Fruit fly (Drosophila melanogaster) whole organism, embryonic: ENCODE data around the gene Shmt.

Experiments
- ATbp ChIP-seq: fragments of 200-800 bp; sonication (Bioruptor generic); optimal IDR thresholded peaks from 2 replicates; lab custom pipeline; 2017; ENCODE audit warnings: missing biosample characterization, mild to moderate bottlenecking, missing genetic modification characterization, missing genetic modification reagents
- Abd-B ChIP-seq: fragments of 200-800 bp; sonication (Bioruptor generic); optimal IDR thresholded peaks from 2 replicates; lab custom pipeline; 2018; ENCODE audit warnings: missing biosample characterization, mild to moderate bottlenecking, missing genetic modification characterization, moderate library complexity
- Asciz ChIP-seq: fragments of 200-800 bp; sonication (Bioruptor generic); optimal IDR thresholded peaks from 2 replicates; lab custom pipeline; 2017; ENCODE audit warnings: missing biosample characterization, mild to moderate bottlenecking, missing genetic modification characterization, missing genetic modification reagents
- Atf3 ChIP-seq: fragments of 200-800 bp; sonication (Bioruptor generic); optimal IDR thresholded peaks from 3 replicates; lab custom pipeline; 2016; ENCODE audit warnings: missing biosample characterization, missing genetic modification characterization
- Atf6 ChIP-seq: fragments of 200-800 bp; sonication (Bioruptor generic); IDR thresholded peaks from 2 replicates; pipeline ENCODE4 v1.3.6; 2022; ENCODE audit warnings: missing biosample characterization, missing genetic modification characterization
- CG10366 ChIP-seq: fragments of 200-800 bp; sonication (Bioruptor generic); IDR thresholded peaks from 2 replicates; pipeline ENCODE4 v1.3.6; 2022; ENCODE audit warnings: missing biosample characterization, missing genetic modification characterization
- CG10654 ChIP-seq: fragments of 200-800 bp; sonication (Bioruptor generic); optimal IDR thresholded peaks from 2 replicates; lab custom pipeline; 2016; ENCODE audit warnings: missing biosample characterization, missing genetic modification characterization
- CG11560 ChIP-seq: fragments of 200-800 bp; sonication (Bioruptor generic); IDR thresholded peaks from 3 replicates; pipeline ENCODE4 v1.3.6; 2022; ENCODE audit warnings: missing biosample characterization, missing genetic modification characterization
- CG11695 ChIP-seq: fragments of 200-800 bp; sonication (Bioruptor generic); IDR thresholded peaks from 3 replicates; pipeline ENCODE4 v1.3.6; 2022; ENCODE audit warnings: missing biosample characterization, missing genetic modification characterization
- CG13424 ChIP-seq: fragments of 200-800 bp; sonication (Bioruptor generic); optimal IDR thresholded peaks from 2 replicates; lab custom pipeline; 2019; ENCODE audit warnings: missing biosample characterization, mild to moderate bottlenecking, missing genetic modification characterization, moderate library complexity
- CG1792 ChIP-seq: fragments of 200-800 bp; sonication (Bioruptor generic); optimal IDR thresholded peaks from 2 replicates; lab custom pipeline; 2016; ENCODE audit warnings: missing biosample characterization, missing genetic modification characterization
- CG2120 ChIP-seq: fragments of 200-800 bp; sonication (Bioruptor generic); optimal IDR thresholded peaks from 3 replicates; lab custom pipeline; 2016; ENCODE audit warnings: missing biosample characterization, missing genetic modification characterization
- CG2202 ChIP-seq: fragments of 200-800 bp; sonication (Bioruptor generic); optimal IDR thresholded peaks from 2 replicates; lab custom pipeline; 2018; ENCODE audit warnings: missing biosample characterization, mild to moderate bottlenecking, missing genetic modification characterization
- CG34376 ChIP-seq: fragments of 200-800 bp; sonication (Bioruptor generic); optimal IDR thresholded peaks from 2 replicates; lab custom pipeline; 2018; ENCODE audit warnings: missing biosample characterization, mild to moderate bottlenecking, missing genetic modification characterization
- CG4360 ChIP-seq: fragments of 200-800 bp; sonication (Bioruptor generic); IDR thresholded peaks from 2 replicates; pipeline ENCODE4 v1.3.6; 2022; ENCODE audit warnings: missing biosample characterization, missing genetic modification characterization
- CG6272 ChIP-seq: fragments of 200-800 bp; sonication (Bioruptor generic); IDR thresholded peaks from 2 replicates; pipeline ENCODE4 v1.3.6; 2022; ENCODE audit warnings: missing biosample characterization, missing genetic modification characterization
- CG6689 ChIP-seq: fragments of 200-800 bp; sonication (Bioruptor generic); IDR thresholded peaks from 2 replicates; pipeline ENCODE4 v1.3.6; 2022; ENCODE audit warnings: missing biosample characterization, missing genetic modification characterization
- CG7786 ChIP-seq: fragments of 200-800 bp; sonication (Bioruptor generic); optimal IDR thresholded peaks from 2 replicates; lab custom pipeline; 2016; ENCODE audit warnings: missing biosample characterization, missing genetic modification characterization
- CG7839 ChIP-seq: fragments of 200-800 bp; sonication (Bioruptor generic); optimal IDR thresholded peaks from 3 replicates; lab custom pipeline; 2018; ENCODE audit warnings: missing biosample characterization, mild to moderate bottlenecking, missing genetic modification characterization, moderate library complexity
- CG8388 ChIP-seq: fragments of 200-800 bp; sonication (Bioruptor generic); optimal IDR thresholded peaks from 2 replicates; lab custom pipeline; 2019; ENCODE audit warnings: missing biosample characterization, mild to moderate bottlenecking, missing genetic modification characterization, moderate library complexity
- CG8478 ChIP-seq: fragments of >200 bp; optimal IDR thresholded peaks from 2 replicates; lab custom pipeline; 2018
- CTCF ChIP-seq: fragments of 200-800 bp; sonication (Bioruptor generic); optimal IDR thresholded peaks from 2 replicates; lab custom pipeline; 2017; ENCODE audit warnings: missing biosample characterization, mild to moderate bottlenecking, missing genetic modification characterization, moderate library complexity
- CrebB ChIP-seq: fragments of 200-800 bp; sonication (Bioruptor generic); optimal IDR thresholded peaks from 3 replicates; lab custom pipeline; 2018; ENCODE audit warnings: missing biosample characterization, mild to moderate bottlenecking, missing genetic modification characterization
- Dek ChIP-seq: fragments of 200-800 bp; sonication (Bioruptor generic); optimal IDR thresholded peaks from 3 replicates; lab custom pipeline; 2019; ENCODE audit warnings: missing biosample characterization, mild to moderate bottlenecking, missing genetic modification characterization, moderate library complexity
- E2f2 ChIP-seq: fragments of 200-800 bp; sonication (Bioruptor generic); IDR thresholded peaks from 2 replicates; pipeline ENCODE4 v1.3.6; 2022; ENCODE audit warnings: missing biosample characterization, missing genetic modification characterization
- Elba2 ChIP-seq: fragments of 200-800 bp; sonication (Bioruptor generic); optimal IDR thresholded peaks from 3 replicates; lab custom pipeline; 2016; ENCODE audit warnings: missing biosample characterization, missing genetic modification characterization
- Gsc ChIP-seq: fragments of 200-800 bp; sonication (Bioruptor generic); IDR thresholded peaks from 2 replicates; pipeline ENCODE4 v1.3.6; 2022; ENCODE audit warnings: missing biosample characterization, missing genetic modification characterization
- Gug ChIP-seq: fragments of 200-800 bp; sonication (Bioruptor generic); IDR thresholded peaks from 4 replicates; pipeline ENCODE4 v1.3.6; 2022; ENCODE audit warnings: missing biosample characterization, missing genetic modification characterization
- H15 ChIP-seq: fragments of 200-800 bp; sonication (Bioruptor generic); IDR thresholded peaks from 3 replicates; pipeline ENCODE4 v1.3.6; 2022; ENCODE audit warnings: missing biosample characterization, missing genetic modification characterization
- HLH3B ChIP-seq: fragments of 200-800 bp; sonication (Bioruptor generic); IDR thresholded peaks from 2 replicates; pipeline ENCODE4 v1.3.6; 2022; ENCODE audit warnings: missing biosample characterization, missing genetic modification characterization
- HmgZ ChIP-seq: fragments of 200-800 bp; sonication (Bioruptor generic); optimal IDR thresholded peaks from 2 replicates; lab custom pipeline; 2018; ENCODE audit warnings: missing biosample characterization, mild to moderate bottlenecking, missing genetic modification characterization
- Hr51 ChIP-seq, 2 experiments: fragments of 200-800 bp; sonication (Bioruptor generic); optimal IDR thresholded peaks; 2 replicates in 1 of 2; 3 replicates in 1 of 2; lab custom pipeline; 2016 to 2018; ENCODE audit warnings: missing biosample characterization in 2 of 2, missing genetic modification characterization in 2 of 2, mild to moderate bottlenecking in 1 of 2, moderate library complexity in 1 of 2
- Hsf ChIP-seq: fragments of 200-800 bp; sonication (Bioruptor generic); optimal IDR thresholded peaks from 3 replicates; lab custom pipeline; 2016; ENCODE audit warnings: missing biosample characterization, missing genetic modification characterization
- MESR4 ChIP-seq: fragments of 200-800 bp; sonication (Bioruptor generic); optimal IDR thresholded peaks from 2 replicates; lab custom pipeline; 2018; ENCODE audit warnings: missing biosample characterization, mild to moderate bottlenecking, missing genetic modification characterization, moderate library complexity
- TFAM ChIP-seq: fragments of 200-800 bp; sonication (Bioruptor generic); optimal IDR thresholded peaks from 2 replicates; lab custom pipeline; 2017; ENCODE audit warnings: missing biosample characterization, missing genetic modification characterization, inconsistent platforms
- ase ChIP-seq: fragments of 200-800 bp; sonication (Bioruptor generic); IDR thresholded peaks from 3 replicates; pipeline ENCODE4 v1.3.6; 2022; ENCODE audit warnings: missing biosample characterization, missing genetic modification characterization
- bcd ChIP-seq: fragments of 200-800 bp; sonication (Bioruptor generic); optimal IDR thresholded peaks from 2 replicates; lab custom pipeline; 2017; ENCODE audit warnings: missing biosample characterization, mild to moderate bottlenecking, missing genetic modification characterization
- dati ChIP-seq: fragments of 200-800 bp; sonication (Bioruptor generic); IDR thresholded peaks from 2 replicates; pipeline ENCODE4 v1.3.6; 2022; ENCODE audit warnings: missing biosample characterization, missing genetic modification characterization
- gcm2 ChIP-seq: fragments of 200-800 bp; sonication (Bioruptor generic); optimal IDR thresholded peaks from 2 replicates; lab custom pipeline; 2016; ENCODE audit warnings: missing biosample characterization, missing genetic modification characterization
- gro ChIP-seq: fragments of 200-800 bp; sonication (Bioruptor generic); optimal IDR thresholded peaks from 2 replicates; lab custom pipeline; 2016; ENCODE audit warnings: missing biosample characterization, missing genetic modification characterization
- her ChIP-seq: fragments of 200-800 bp; sonication (Bioruptor generic); optimal IDR thresholded peaks from 2 replicates; lab custom pipeline; 2016; ENCODE audit warnings: missing biosample characterization, missing genetic modification characterization
- ind ChIP-seq: fragments of 200-800 bp; sonication (Bioruptor generic); optimal IDR thresholded peaks from 3 replicates; lab custom pipeline; 2016; ENCODE audit warnings: missing biosample characterization, missing genetic modification characterization
- knrl ChIP-seq: fragments of 200-800 bp; sonication (Bioruptor generic); IDR thresholded peaks from 3 replicates; pipeline ENCODE4 v1.3.6; 2022; ENCODE audit warnings: missing biosample characterization, missing genetic modification characterization; ENCODE audit not compliant: partially characterized antibody
- lab ChIP-seq: fragments of 200-800 bp; sonication (Bioruptor generic); optimal IDR thresholded peaks from 3 replicates; lab custom pipeline; 2017; ENCODE audit warnings: missing biosample characterization, missing genetic modification characterization, mild to moderate bottlenecking, moderate library complexity, missing genetic modification reagents
- lbe ChIP-seq: fragments of 200-800 bp; sonication (Bioruptor generic); optimal IDR thresholded peaks from 2 replicates; lab custom pipeline; 2016; ENCODE audit warnings: missing biosample characterization, mild to moderate bottlenecking, missing genetic modification characterization
- nau ChIP-seq: fragments of 200-800 bp; sonication (Bioruptor generic); optimal IDR thresholded peaks from 3 replicates; lab custom pipeline; 2017; ENCODE audit warnings: missing biosample characterization, mild to moderate bottlenecking, missing genetic modification characterization, missing genetic modification reagents
- oc ChIP-seq: fragments of 200-800 bp; sonication (Bioruptor generic); optimal IDR thresholded peaks from 2 replicates; lab custom pipeline; 2018; ENCODE audit warnings: missing biosample characterization, mild to moderate bottlenecking, missing genetic modification characterization, moderate library complexity
- otp ChIP-seq: fragments of 200-800 bp; sonication (Bioruptor generic); IDR thresholded peaks from 3 replicates; pipeline ENCODE4, ENCODE4 v1.3.6; 2022; ENCODE audit warnings: missing biosample characterization, missing genetic modification characterization
- psq ChIP-seq: fragments of 200-800 bp; sonication (Bioruptor generic); optimal IDR thresholded peaks from 2 replicates; lab custom pipeline; 2017; ENCODE audit warnings: missing biosample characterization, missing genetic modification characterization
- twi ChIP-seq: fragments of 200-800 bp; optimal IDR thresholded peaks from 2 replicates; lab custom pipeline; 2019; ENCODE audit warnings: missing biosample characterization, mild to moderate bottlenecking, missing genetic modification characterization, moderate library complexity

Shmt gene

DNA sequence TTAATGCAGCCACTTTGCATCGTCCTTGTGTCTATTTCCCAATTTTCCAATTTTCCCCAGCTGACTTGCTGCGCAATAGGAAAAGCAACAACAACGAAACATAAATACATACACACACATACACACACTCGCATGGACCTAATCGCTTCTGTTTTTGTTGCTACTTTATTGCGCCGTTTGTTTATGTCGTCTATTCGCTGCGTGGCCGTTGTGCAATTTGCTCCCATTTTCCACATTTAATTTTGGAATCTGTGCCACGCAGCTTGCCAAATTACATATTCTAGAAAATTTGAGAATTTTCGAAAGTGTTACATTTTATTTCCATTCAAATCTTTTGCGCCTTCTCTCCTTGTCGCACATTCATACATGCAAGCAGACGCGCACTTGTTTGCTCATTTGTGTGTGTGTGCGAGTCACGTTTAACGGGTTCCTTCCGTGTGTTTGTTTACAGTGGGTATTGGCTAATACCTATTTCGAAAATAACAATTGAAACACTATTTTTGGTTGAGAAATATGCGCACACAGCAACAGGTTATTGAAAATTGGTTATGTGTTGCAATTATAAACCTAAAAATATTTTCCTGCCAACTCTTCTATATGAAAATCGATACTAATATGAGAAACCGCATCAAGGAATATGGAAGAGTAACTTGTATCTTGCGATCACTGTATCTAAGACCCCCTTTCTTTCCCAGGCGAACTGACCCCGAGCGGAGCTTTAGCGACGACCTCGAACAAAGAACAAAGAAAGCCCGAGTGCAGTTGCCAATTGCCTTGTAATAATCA is 36.3 kb downstream of the Shmt start (continued):
- TF ChIP-seq HLH3B (no peak), CG6272 (GFP tag; lab: Robert Waterston, UW) (no peak), twi (tag; lab: Kevin White, UChicago) (peak; percentile 21), Elba2 (GFP tag; lab: Kevin White, UChicago) (peak; percentile 99), CG7839 (peak; percentile 65), psq (GFP tag; lab: Kevin White, UChicago) (peak; percentile 85), CG8478 (peak; percentile 58), otp (GFP tag; lab: Robert Waterston, UW) (0 out of 3 replicates have a peak, but pooled peaks have one; percentile 13), Gug (GFP tag; lab: Robert Waterston, UW) (peak; percentile 56; the same call in 2 of the 4 replicates), CG10654 (peak; percentile 17), Hsf (GFP tag; lab: Kevin White, UChicago) (peak; percentile 49), HmgZ (tag; lab: Kevin White, UChicago) (peak; percentile 39), MESR4 (GFP tag; lab: Kevin White, UChicago) (peak; percentile 8), CG7786 (GFP tag; lab: Kevin White, UChicago) (peak; percentile 17), CG2202 (tag; lab: Kevin White, UChicago) (peak; percentile 26), CG6689 (GFP tag; lab: Robert Waterston, UW) (0 out of 2 replicates have a peak, but pooled peaks have one; percentile 39), bcd (GFP tag; lab: Kevin White, UChicago) (no peak), nau (GFP tag; lab: Kevin White, UChicago) (peak; percentile 40), gro (GFP tag; lab: Kevin White, UChicago) (peak; percentile 7), oc (tag; lab: Kevin White, UChicago) (no peak), TFAM (GFP tag; lab: Kevin White, UChicago) (no peak), gcm2 (no peak), CG2120 (peak; percentile 74), knrl (GFP tag; lab: Robert Waterston, UW) (no peak), CG10366 (GFP tag; lab: Robert Waterston, UW) (no peak), H15 (GFP tag; lab: Robert Waterston, UW) (no peak), CG11560 (tag; lab: Robert Waterston, UW) (no peak), CG13424 (tag; lab: Kevin White, UChicago) (peak; percentile 58), Gsc (GFP tag; lab: Robert Waterston, UW) (no peak), Hr51 (GFP tag; optimal IDR thresholded peaks at IDR 0.05; lab: Kevin White, UChicago) (peak in 1 of 2 experiments; percentile 53), ATbp (GFP tag; lab: Kevin White, UChicago) (peak; percentile 48), Atf6 (peak; percentile 54; the same call in 1 of the 2 replicates), Dek (peak; percentile 27), dati (GFP tag; lab: Robert Waterston, UW) (no peak), CrebB (tag; lab: Kevin White, UChicago) (peak; percentile 8), ind (peak; percentile 34), CG11695 (GFP tag; lab: Robert Waterston, UW) (0 out of 3 replicates have a peak, but pooled peaks have one; percentile 34), CG4360 (GFP tag; lab: Robert Waterston, UW) (peak; percentile 87), E2f2 (peak; percentile 36; the same call in 1 of the 2 replicates), Asciz (GFP tag; lab: Kevin White, UChicago) (peak; percentile 29), her (GFP tag; lab: Kevin White, UChicago) (peak; percentile 33), CTCF (GFP tag; lab: Kevin White, UChicago) (peak; percentile 5), lab (peak; percentile 69), Atf3 (GFP tag; lab: Kevin White, UChicago) (no peak), lbe (peak; percentile 77), CG8388 (GFP tag; lab: Kevin White, UChicago) (peak; percentile 40), Abd-B (peak; percentile 43), CG34376 (GFP tag; lab: Kevin White, UChicago) (peak; percentile 31), CG1792 (GFP tag; lab: Kevin White, UChicago) (peak; percentile 38), ase (GFP tag; lab: Robert Waterston, UW) (no peak)
